Worm (Caenorhabditis elegans) whole organism, L4/young adult: ENCODE data around the gene dvc-1.

Source experiments
- W03F9.2 ChIP-seq: fragments of 150-350 bp; optimal IDR thresholded peaks from 2 replicates; lab custom pipeline; 2014; ENCODE audit warnings: missing biosample characterization, missing genetic modification characterization
- dao-5 ChIP-seq: sonication (generic microtip); optimal IDR thresholded peaks from 2 replicates; lab custom pipeline; 2016; ENCODE audit warnings: missing genotype, missing genetic modification characterization, moderate library complexity, missing compliant biosample characterization
- him-1 ChIP-seq: sonication (generic microtip); optimal IDR thresholded peaks from 2 replicates; lab custom pipeline; 2016; ENCODE audit warnings: missing genotype, missing genetic modification reagents, missing genetic modification characterization, missing compliant biosample characterization

- no peak for TF ChIP-seq him-1 (tag; lab: Kevin White, UChicago)
- TF ChIP-seq W03F9.2 (tag; lab: Kevin White, UChicago): no peak
- TF ChIP-seq dao-5: no peak
These were observed 27.8 kb downstream of the dvc-1 start for ce11 chrV:11211323-11211722.
